Fruit fly (Drosophila melanogaster) whole organism, wandering third instar larva: ENCODE results near the gene scramb2.
A peak's percentile ranks its signal among the peaks of the same experiment; 100 is the strongest.

Experiments used
- jim ChIP-seq: fragments of 175-275, 200-325 bp; sonication (Bioruptor generic); optimal IDR thresholded peaks from 2 replicates; lab custom pipeline; 2016; ENCODE audit warnings: missing biosample characterization, mild to moderate bottlenecking, missing genetic modification characterization
- psq ChIP-seq: fragments of 200-800 bp; sonication (Bioruptor generic); optimal IDR thresholded peaks from 3 replicates; lab custom pipeline; 2017; ENCODE audit warnings: missing biosample characterization, mild to moderate bottlenecking, missing genetic modification characterization, moderate library complexity

DNA sequence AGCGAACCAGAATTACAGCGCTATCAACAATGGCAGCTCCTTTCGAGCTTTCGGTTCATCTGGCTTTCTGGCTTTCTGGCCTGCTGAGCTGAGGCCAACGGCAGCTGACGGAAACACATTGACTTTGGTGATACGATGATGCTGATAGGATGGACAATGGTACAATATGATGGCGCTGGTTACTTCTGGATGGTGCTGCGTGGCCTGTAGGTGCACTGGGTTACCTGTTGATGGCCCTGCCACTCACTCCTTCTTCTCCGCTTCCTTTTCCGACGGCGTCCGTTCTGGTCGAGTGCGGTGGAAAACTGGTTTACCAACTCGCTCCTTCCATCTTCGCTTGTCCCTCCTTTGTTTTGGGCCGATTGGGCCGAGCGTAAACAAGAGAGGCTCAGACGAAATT is 28.2 kb upstream of the scramb2 start:
- TF ChIP-seq psq (GFP tag; lab: Kevin White, UChicago) = peak; percentile 33
- TF ChIP-seq jim (GFP tag; lab: Kevin White, UChicago) = no peak
